Fruit fly (Drosophila melanogaster) whole organism, pupa: ENCODE data around the gene CG10730.
A peak's percentile ranks its signal among the peaks of the same experiment; 100 is the strongest.

Source experiments
- CG10348 ChIP-seq: fragments of 200-800 bp; sonication (Bioruptor generic); IDR thresholded peaks from 2 replicates; pipeline ENCODE4 v1.3.6; 2022; ENCODE audit warnings: missing biosample characterization, missing genetic modification characterization
- CG12605 ChIP-seq: fragments of 200-800 bp; sonication (Bioruptor generic); IDR thresholded peaks from 2 replicates; pipeline ENCODE4 v1.3.6; 2022; ENCODE audit warnings: missing biosample characterization, missing genetic modification characterization
- CG13204 ChIP-seq: fragments of 200-800 bp; sonication (Bioruptor generic); optimal IDR thresholded peaks from 2 replicates; lab custom pipeline; 2018; ENCODE audit warnings: missing biosample characterization, mild to moderate bottlenecking, missing genetic modification characterization, moderate library complexity
- CG14655 ChIP-seq: fragments of 200-800 bp; sonication (Bioruptor generic); optimal IDR thresholded peaks from 3 replicates; lab custom pipeline; 2017; ENCODE audit warnings: mild to moderate bottlenecking, missing biosample characterization, missing genetic modification reagents, missing genetic modification characterization
- CG15710 ChIP-seq: fragments of 200-800 bp; sonication (Bioruptor generic); optimal IDR thresholded peaks from 2 replicates; lab custom pipeline; 2018; ENCODE audit warnings: missing biosample characterization, mild to moderate bottlenecking, missing genetic modification characterization, moderate library complexity
- CG17806 ChIP-seq: fragments of 200-800 bp; sonication (Bioruptor generic); optimal IDR thresholded peaks from 2 replicates; lab custom pipeline; 2018; ENCODE audit warnings: missing biosample characterization, mild to moderate bottlenecking, missing genetic modification characterization, moderate library complexity
- CG32121 ChIP-seq: fragments of 200-800 bp; sonication (Bioruptor generic); IDR thresholded peaks from 2 replicates; pipeline ENCODE4 v1.3.6; 2022; ENCODE audit warnings: missing biosample characterization, missing genetic modification characterization
- CG34367 ChIP-seq: fragments of 200-800 bp; sonication (Bioruptor generic); optimal IDR thresholded peaks from 2 replicates; lab custom pipeline; 2018; ENCODE audit warnings: missing biosample characterization, mild to moderate bottlenecking, missing genetic modification characterization
- CG4496 ChIP-seq: fragments of 200-800 bp; sonication (Bioruptor generic); IDR thresholded peaks from 3 replicates; pipeline ENCODE4 v1.3.6; 2022; ENCODE audit warnings: missing biosample characterization, missing genetic modification characterization
- CG8159 ChIP-seq: fragments of 200-800 bp; sonication (Bioruptor generic); optimal IDR thresholded peaks from 3 replicates; lab custom pipeline; 2018; ENCODE audit warnings: missing biosample characterization, mild to moderate bottlenecking, missing genetic modification characterization, moderate library complexity
- CG8301 ChIP-seq: fragments of 200-800 bp; sonication (Bioruptor generic); optimal IDR thresholded peaks from 2 replicates; lab custom pipeline; 2018; ENCODE audit warnings: missing biosample characterization, mild to moderate bottlenecking, missing genetic modification characterization
- CG9948 ChIP-seq: fragments of 200-800 bp; sonication (Bioruptor generic); optimal IDR thresholded peaks from 2 replicates; lab custom pipeline; 2018; ENCODE audit warnings: missing biosample characterization, mild to moderate bottlenecking, missing genetic modification characterization, moderate library complexity
- D1 ChIP-seq: fragments of 200-800 bp; sonication (Bioruptor generic); optimal IDR thresholded peaks from 2 replicates; lab custom pipeline; 2018; ENCODE audit warnings: missing biosample characterization, mild to moderate bottlenecking, missing genetic modification characterization, moderate library complexity
- EcR ChIP-seq: fragments of 200-800 bp; sonication (Bioruptor generic); optimal IDR thresholded peaks from 3 replicates; lab custom pipeline; 2019; ENCODE audit warnings: missing biosample characterization, missing genetic modification characterization, mild to moderate bottlenecking, moderate library complexity, missing genetic modification reagents
- Ets98B ChIP-seq: fragments of 200-800 bp; sonication (Bioruptor generic); IDR thresholded peaks from 2 replicates; pipeline ENCODE4 v1.3.6; 2022; ENCODE audit warnings: missing biosample characterization, missing genetic modification characterization
- Pif1A ChIP-seq: fragments of 200-800 bp; sonication (Bioruptor generic); optimal IDR thresholded peaks from 3 replicates; lab custom pipeline; 2016; ENCODE audit warnings: missing biosample characterization, missing genetic modification characterization
- Pif1B ChIP-seq: fragments of 200-800 bp; sonication (Bioruptor generic); optimal IDR thresholded peaks from 3 replicates; lab custom pipeline; 2016; ENCODE audit warnings: missing biosample characterization, missing genetic modification characterization
- Snoo ChIP-seq: fragments of 200-800 bp; sonication (Bioruptor generic); optimal IDR thresholded peaks from 3 replicates; lab custom pipeline; 2017; ENCODE audit warnings: missing biosample characterization, mild to moderate bottlenecking, missing genetic modification characterization, inconsistent platforms
- fd96Ca ChIP-seq: fragments of 200-800 bp; sonication (Bioruptor generic); IDR thresholded peaks from 3 replicates; pipeline ENCODE4 v1.3.6; 2022; ENCODE audit warnings: missing biosample characterization, missing genetic modification characterization
- gl ChIP-seq: fragments of 200-800 bp; sonication (Bioruptor generic); optimal IDR thresholded peaks from 2 replicates; lab custom pipeline; 2018; ENCODE audit warnings: missing biosample characterization, mild to moderate bottlenecking, missing genetic modification characterization
- rn ChIP-seq: fragments of 200-800 bp; sonication (Bioruptor generic); IDR thresholded peaks from 2 replicates; pipeline ENCODE4 v1.3.6; 2022; ENCODE audit warnings: missing biosample characterization, missing genetic modification characterization

CG10730 gene

DNA sequence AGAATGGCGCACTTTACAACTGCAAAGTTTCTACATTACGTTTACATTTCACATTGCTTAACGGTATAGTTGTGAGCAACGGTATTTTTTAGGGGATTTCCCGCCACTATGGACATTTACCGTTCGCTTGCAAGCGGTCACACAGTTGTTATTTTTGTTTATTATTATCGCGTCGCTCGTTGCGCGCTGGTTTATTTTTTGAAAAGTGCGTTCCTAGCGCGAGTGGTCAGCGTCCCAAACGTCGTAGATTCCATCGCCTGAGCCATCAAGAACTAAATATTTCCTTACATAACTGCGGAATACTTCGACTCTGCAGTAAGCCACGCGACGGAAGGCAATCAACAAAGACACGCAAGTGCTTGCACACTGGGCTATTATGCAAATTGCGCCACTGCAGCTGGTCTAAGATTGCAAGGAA lies 5.8 kb downstream of the CG10730 start, which contains the start of gene bwa:
TSS of gene bwa (plus strand) at position 159 of the 418 bp plus-strand sequence.
- TF ChIP-seq EcR (GFP tag; lab: Kevin White, UChicago): peak; percentile 13
- TF ChIP-seq CG17806 (tag; lab: Kevin White, UChicago): no peak
- TF ChIP-seq Ets98B (GFP tag; lab: Robert Waterston, UW): no peak; the same call in 1 of the 2 replicates
- no peak for TF ChIP-seq CG32121 (GFP tag; lab: Robert Waterston, UW)
- TF ChIP-seq CG8159 (tag; lab: Kevin White, UChicago): no peak
- TF ChIP-seq Pif1B (GFP tag; lab: Kevin White, UChicago): no peak
- no peak for TF ChIP-seq Pif1A
- peak; percentile 19 for TF ChIP-seq gl (tag; lab: Kevin White, UChicago)
- no peak for TF ChIP-seq CG9948 (tag; lab: Kevin White, UChicago)
- peak; percentile 36; the same call in 1 of the 3 replicates for TF ChIP-seq fd96Ca
- no peak for TF ChIP-seq rn (GFP tag; lab: Robert Waterston, UW)
- TF ChIP-seq CG13204 (GFP tag; lab: Kevin White, UChicago): no peak
- no peak for TF ChIP-seq CG14655 (GFP tag; lab: Kevin White, UChicago)

DNA sequence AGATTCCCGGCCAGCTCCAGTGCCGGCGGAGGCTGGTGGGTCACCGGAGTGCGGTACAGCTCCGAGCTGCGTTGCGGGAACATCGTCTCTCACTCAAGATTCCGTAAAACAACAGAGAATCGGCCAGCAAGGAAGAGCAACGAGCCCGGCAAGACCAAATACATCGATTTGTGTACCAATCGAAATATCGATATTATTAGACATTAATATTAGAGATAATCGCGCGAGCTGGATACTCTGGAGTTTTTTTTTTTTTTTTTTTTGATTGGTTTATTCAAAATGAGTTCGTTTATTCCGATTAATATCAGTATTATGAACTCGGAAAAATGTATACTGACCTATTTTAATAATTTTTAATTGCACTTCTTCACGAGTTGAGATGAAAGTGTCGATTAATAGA lies 6.5 kb downstream of the CG10730 start, which contains the start of gene vls:
TSS of gene vls (minus strand) at position 164 of the 400 bp plus-strand sequence.
- TF ChIP-seq CG13204 (GFP tag; lab: Kevin White, UChicago) (no peak), CG32121 (GFP tag; lab: Robert Waterston, UW) (no peak), CG8301 (tag; lab: Kevin White, UChicago) (no peak), Ets98B (GFP tag; lab: Robert Waterston, UW) (no peak), CG34367 (tag; lab: Kevin White, UChicago) (no peak), EcR (GFP tag; lab: Kevin White, UChicago) (no peak), CG4496 (GFP tag; lab: Robert Waterston, UW) (no peak), D1 (tag; lab: Kevin White, UChicago) (no peak), CG12605 (no peak), rn (GFP tag; lab: Robert Waterston, UW) (no peak), gl (tag; lab: Kevin White, UChicago) (no peak)

- TF ChIP-seq CG8159 (tag; lab: Kevin White, UChicago) (peak; percentile 37), EcR (GFP tag; lab: Kevin White, UChicago) (no peak), CG13204 (GFP tag; lab: Kevin White, UChicago) (no peak), D1 (tag; lab: Kevin White, UChicago) (no peak), CG34367 (tag; lab: Kevin White, UChicago) (no peak), CG14655 (GFP tag; lab: Kevin White, UChicago) (no peak), Pif1A (no peak), CG15710 (tag; lab: Kevin White, UChicago) (peak; percentile 20), CG9948 (tag; lab: Kevin White, UChicago) (peak; percentile 17)
Measured at dm6 chr2L:20061018-20061657, 10.9 kb downstream of the CG10730 start, which contains the start of the genes barr and lok. Gene barr (minus strand): TSS chr2L:20061370. Gene lok (plus strand): TSS chr2L:20061422.

DNA sequence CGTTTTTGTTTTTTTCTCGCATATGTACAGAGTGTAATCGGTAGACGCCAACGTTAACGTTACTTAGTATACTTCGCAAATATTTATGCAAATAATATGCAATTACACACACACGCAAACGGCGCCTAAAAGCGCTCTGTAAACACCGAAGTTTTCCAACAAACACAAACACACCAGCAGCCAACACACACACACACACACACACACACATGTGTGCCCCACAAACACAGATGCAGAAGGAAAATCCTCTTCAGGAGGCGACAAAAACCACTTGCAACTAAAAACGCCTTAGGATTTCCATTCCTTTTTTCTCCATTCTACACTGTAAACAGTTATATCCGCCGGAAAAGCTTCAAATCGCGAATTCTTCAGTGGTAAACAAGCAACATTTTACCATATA lies 14.6 kb downstream of the CG10730 start:
- no peak for TF ChIP-seq CG8159 (tag; lab: Kevin White, UChicago)
- TF ChIP-seq CG4496 (GFP tag; lab: Robert Waterston, UW): no peak

- no peak for TF ChIP-seq CG12605
- no peak for TF ChIP-seq CG8301 (tag; lab: Kevin White, UChicago)
- TF ChIP-seq CG14655 (GFP tag; lab: Kevin White, UChicago): no peak
- TF ChIP-seq CG13204 (GFP tag; lab: Kevin White, UChicago): no peak
- TF ChIP-seq fd96Ca: no peak
- TF ChIP-seq CG17806 (tag; lab: Kevin White, UChicago): no peak
- TF ChIP-seq Pif1A: no peak
- TF ChIP-seq rn (GFP tag; lab: Robert Waterston, UW): no peak
- no peak for TF ChIP-seq Pif1B (GFP tag; lab: Kevin White, UChicago)
- TF ChIP-seq CG10348: no peak
- no peak for TF ChIP-seq CG4496 (GFP tag; lab: Robert Waterston, UW)
- no peak for TF ChIP-seq CG8159 (tag; lab: Kevin White, UChicago)
- no peak for TF ChIP-seq EcR (GFP tag; lab: Kevin White, UChicago)
- TF ChIP-seq Ets98B (GFP tag; lab: Robert Waterston, UW): no peak
- TF ChIP-seq Snoo: no peak
- no peak for TF ChIP-seq CG9948 (tag; lab: Kevin White, UChicago)
- no peak for TF ChIP-seq CG32121 (GFP tag; lab: Robert Waterston, UW)
- no peak for TF ChIP-seq gl (tag; lab: Kevin White, UChicago)
Measured at dm6 chr2L:20051172-20051893, 20.7 kb downstream of the CG10730 start.
